Worm (Caenorhabditis elegans) whole organism, L3 larva: ENCODE measurements around the gene flp-21.
A peak's percentile ranks its signal among the peaks of the same experiment; 100 is the strongest.

Source experiments
- R02D3.7 ChIP-seq: fragments of 150-350 bp; optimal IDR thresholded peaks from 2 replicates; lab custom pipeline; 2014; ENCODE audit warnings: missing biosample characterization, missing genetic modification characterization
- aly-2 ChIP-seq: fragments of 150-350 bp; optimal IDR thresholded peaks from 2 replicates; lab custom pipeline; 2014; ENCODE audit warnings: missing biosample characterization, missing genetic modification characterization
- ama-1 ChIP-seq: fragments of 150-350 bp; optimal IDR thresholded peaks from 2 replicates; lab custom pipeline; 2018
- ceh-16 ChIP-seq: sonication (generic microtip); optimal IDR thresholded peaks from 2 replicates; lab custom pipeline; 2017; ENCODE audit warnings: missing biosample characterization, missing genetic modification characterization
- ceh-82 ChIP-seq: fragments of 150-350 bp; optimal IDR thresholded peaks from 2 replicates; lab custom pipeline; 2014; ENCODE audit warnings: missing biosample characterization, missing genetic modification characterization
- ceh-9 ChIP-seq: sonication (generic microtip); optimal IDR thresholded peaks from 2 replicates; lab custom pipeline; 2018; ENCODE audit warnings: missing biosample characterization, missing genetic modification characterization
- daf-12 ChIP-seq: fragments of 150-350 bp; optimal IDR thresholded peaks from 2 replicates; lab custom pipeline; 2014; ENCODE audit warnings: missing biosample characterization, missing genetic modification reagents, missing genetic modification characterization
- egl-27 ChIP-seq: sonication (generic microtip); optimal IDR thresholded peaks from 4 replicates; lab custom pipeline; 2017; ENCODE audit warnings: missing biosample characterization, missing genetic modification reagents, missing genetic modification characterization
- egl-5 ChIP-seq: fragments of 150-350 bp; optimal IDR thresholded peaks from 2 replicates; lab custom pipeline; 2017; ENCODE audit warnings: missing biosample characterization, missing genetic modification reagents, missing genetic modification characterization, inconsistent platforms
- elt-1 ChIP-seq: fragments of 150-350 bp; optimal IDR thresholded peaks from 2 replicates; lab custom pipeline; 2014; ENCODE audit warnings: missing biosample characterization, missing genetic modification characterization
- elt-2 ChIP-seq: sonication (generic microtip); optimal IDR thresholded peaks from 2 replicates; lab custom pipeline; 2016; ENCODE audit warnings: missing genetic modification reagents, mild to moderate bottlenecking, missing genetic modification characterization, missing compliant biosample characterization
- elt-3 ChIP-seq, 3 experiments: fragments of 150-350 bp in 1 of 3; sonication (generic microtip) in 2 of 3; optimal IDR thresholded peaks; 2 replicates in 2 of 3; 4 replicates in 1 of 3; lab custom pipeline; 2014 to 2017; ENCODE audit warnings: missing biosample characterization in 3 of 3, missing genetic modification characterization in 3 of 3
- eor-1 ChIP-seq, 2 experiments: fragments of 150-350 bp; optimal IDR thresholded peaks; 2 replicates each; lab custom pipeline; 2014 to 2018; ENCODE audit warnings: missing biosample characterization in 2 of 2, missing genetic modification characterization in 2 of 2
- fkh-10 ChIP-seq: sonication (generic microtip); optimal IDR thresholded peaks from 2 replicates; lab custom pipeline; 2017; ENCODE audit warnings: missing biosample characterization, missing genetic modification reagents, missing genetic modification characterization
- fkh-2 ChIP-seq: fragments of 150-350 bp; optimal IDR thresholded peaks from 2 replicates; lab custom pipeline; 2014; ENCODE audit warnings: missing biosample characterization, missing genetic modification reagents, missing genetic modification characterization
- fos-1 ChIP-seq: fragments of 150-350 bp; optimal IDR thresholded peaks from 2 replicates; lab custom pipeline; 2014; ENCODE audit warnings: missing biosample characterization, missing genetic modification characterization
- hmg-11 ChIP-seq: sonication (generic microtip); optimal IDR thresholded peaks from 2 replicates; lab custom pipeline; 2016; ENCODE audit warnings: missing genetic modification characterization, missing compliant biosample characterization
- jun-1 ChIP-seq: fragments of 150-350 bp; optimal IDR thresholded peaks from 2 replicates; lab custom pipeline; 2014; ENCODE audit warnings: missing biosample characterization, missing genetic modification reagents, missing genetic modification characterization
- lin-15B ChIP-seq: fragments of 150-350 bp; optimal IDR thresholded peaks from 2 replicates; lab custom pipeline; 2014; ENCODE audit warnings: missing biosample characterization, missing genetic modification characterization
- lin-39 ChIP-seq: fragments of 150-350 bp; optimal IDR thresholded peaks from 2 replicates; lab custom pipeline; 2018; ENCODE audit warnings: missing biosample characterization, missing genetic modification reagents, missing genetic modification characterization
- lsy-12 ChIP-seq: sonication (generic microtip); optimal IDR thresholded peaks from 2 replicates; lab custom pipeline; 2016; ENCODE audit warnings: mild to moderate bottlenecking, missing genetic modification characterization, missing compliant biosample characterization
- mml-1 ChIP-seq: fragments of 150-350 bp; sonication (generic microtip); optimal IDR thresholded peaks from 3 replicates; lab custom pipeline; 2014; ENCODE audit warnings: missing biosample characterization, missing genetic modification characterization
- nfya-1 ChIP-seq: sonication (generic microtip); optimal IDR thresholded peaks from 2 replicates; lab custom pipeline; 2017; ENCODE audit warnings: missing genetic modification characterization, mild to moderate bottlenecking, missing compliant biosample characterization, antibody characterized with exemption, moderate library complexity; ENCODE audit not compliant: insufficient read depth
- nhr-23 ChIP-seq: fragments of 150-350 bp; optimal IDR thresholded peaks from 2 replicates; lab custom pipeline; 2014; ENCODE audit warnings: missing biosample characterization, missing genetic modification reagents, missing genetic modification characterization
- nhr-25 ChIP-seq: sonication (generic microtip); optimal IDR thresholded peaks from 2 replicates; lab custom pipeline; 2017; ENCODE audit warnings: missing biosample characterization, missing genetic modification characterization
- nhr-28 ChIP-seq: fragments of 150-350 bp; optimal IDR thresholded peaks from 2 replicates; lab custom pipeline; 2014; ENCODE audit warnings: missing biosample characterization, missing genetic modification characterization
- nhr-43 ChIP-seq: sonication (generic microtip); optimal IDR thresholded peaks from 2 replicates; lab custom pipeline; 2016; ENCODE audit warnings: mild to moderate bottlenecking, missing genetic modification characterization, missing compliant biosample characterization; ENCODE audit not compliant: poor library complexity, severe bottlenecking
- nhr-76 ChIP-seq: fragments of 150-350 bp; sonication (generic microtip); optimal IDR thresholded peaks from 5 replicates; lab custom pipeline; 2014; ENCODE audit warnings: missing biosample characterization, missing genetic modification characterization
- nhr-77 ChIP-seq: fragments of 150-350 bp; optimal IDR thresholded peaks from 2 replicates; lab custom pipeline; 2014; ENCODE audit warnings: missing biosample characterization, missing genetic modification characterization
- pha-4 ChIP-seq: fragments of 150-350 bp; optimal IDR thresholded peaks from 2 replicates; lab custom pipeline; 2014; ENCODE audit warnings: missing biosample characterization, missing genetic modification reagents, missing genetic modification characterization
- sea-2 ChIP-seq: fragments of 150-350 bp; sonication (generic microtip); optimal IDR thresholded peaks from 4 replicates; lab custom pipeline; 2014; ENCODE audit warnings: missing biosample characterization, missing genetic modification reagents, missing genetic modification characterization
- skn-1 ChIP-seq: fragments of 150-350 bp; optimal IDR thresholded peaks from 2 replicates; lab custom pipeline; 2014; ENCODE audit warnings: missing biosample characterization, missing genetic modification characterization
- snpc-4 ChIP-seq: fragments of 150-350 bp; optimal IDR thresholded peaks from 2 replicates; lab custom pipeline; 2014; ENCODE audit warnings: missing biosample characterization, missing genetic modification characterization
- tbx-2 ChIP-seq: sonication (generic microtip); optimal IDR thresholded peaks from 2 replicates; lab custom pipeline; 2016; ENCODE audit warnings: mild to moderate bottlenecking, missing genetic modification characterization, missing compliant biosample characterization
- unc-39 ChIP-seq: sonication (generic microtip); optimal IDR thresholded peaks from 4 replicates; lab custom pipeline; 2017; ENCODE audit warnings: missing biosample characterization, missing genetic modification characterization
- unc-62 ChIP-seq: fragments of 150-350 bp; sonication (generic microtip); optimal IDR thresholded peaks from 4 replicates; lab custom pipeline; 2014; ENCODE audit warnings: missing biosample characterization, missing genetic modification reagents, missing genetic modification characterization
- ztf-11 ChIP-seq: fragments of 150-350 bp; optimal IDR thresholded peaks from 2 replicates; lab custom pipeline; 2014; ENCODE audit warnings: missing biosample characterization, missing genetic modification characterization
- ztf-4 ChIP-seq: fragments of 150-350 bp; optimal IDR thresholded peaks from 2 replicates; lab custom pipeline; 2014; ENCODE audit warnings: missing biosample characterization, missing genetic modification characterization

Gene flp-21

DNA sequence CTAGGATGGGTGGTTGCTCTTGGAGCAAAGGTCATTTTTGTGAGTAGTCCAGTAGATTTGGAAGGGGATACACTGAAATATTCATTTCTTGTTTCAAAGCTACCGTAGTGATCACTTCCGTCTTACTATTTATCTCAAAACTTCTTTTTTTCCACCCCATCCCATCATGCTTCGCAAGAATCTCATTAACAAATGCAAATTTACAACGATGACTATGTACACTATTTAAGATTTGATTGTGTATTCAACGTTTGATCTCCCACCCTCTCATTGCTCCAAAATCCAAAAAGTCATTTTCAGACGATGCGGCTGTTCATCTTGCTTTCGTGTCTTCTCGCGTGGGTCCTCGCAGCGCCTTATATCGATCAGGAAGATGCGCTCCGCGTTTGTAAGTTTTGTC is at the start of gene flp-21:
Gene flp-21, plus strand, starts transcription at position 301 of the 400 bp plus-strand sequence.
- TF ChIP-seq snpc-4 (tag; lab: Kevin White, UChicago) = no peak
- no peak for TF ChIP-seq fkh-2
- no peak for TF ChIP-seq lsy-12 (tag; lab: Kevin White, UChicago)
- no peak for TF ChIP-seq ztf-4 (tag; lab: Kevin White, UChicago)
- TF ChIP-seq eor-1 (tag; optimal IDR thresholded peaks at IDR 0.05; lab: Kevin White, UChicago) = no peak
- no peak for TF ChIP-seq elt-1
- no peak for TF ChIP-seq egl-5 (tag; lab: Kevin White, UChicago)
- no peak for TF ChIP-seq lin-15B (tag; lab: Kevin White, UChicago)
- no peak for TF ChIP-seq jun-1 (tag; lab: Kevin White, UChicago)
- no peak for TF ChIP-seq tbx-2 (tag; lab: Kevin White, UChicago)
- TF ChIP-seq nhr-25 = no peak
- TF ChIP-seq nhr-76 (tag; lab: Kevin White, UChicago) = no peak
- no peak for TF ChIP-seq ceh-9 (tag; lab: Kevin White, UChicago)
- no peak for TF ChIP-seq ama-1 (lab: Kevin White, UChicago)
- TF ChIP-seq elt-3 (tag; optimal IDR thresholded peaks at IDR 0.05; lab: Kevin White, UChicago) = no peak
- TF ChIP-seq unc-39 = no peak
- no peak for TF ChIP-seq mml-1 (tag; lab: Kevin White, UChicago)
- no peak for TF ChIP-seq nhr-77 (tag; lab: Kevin White, UChicago)
- no peak for TF ChIP-seq aly-2 (tag; lab: Kevin White, UChicago)

DNA sequence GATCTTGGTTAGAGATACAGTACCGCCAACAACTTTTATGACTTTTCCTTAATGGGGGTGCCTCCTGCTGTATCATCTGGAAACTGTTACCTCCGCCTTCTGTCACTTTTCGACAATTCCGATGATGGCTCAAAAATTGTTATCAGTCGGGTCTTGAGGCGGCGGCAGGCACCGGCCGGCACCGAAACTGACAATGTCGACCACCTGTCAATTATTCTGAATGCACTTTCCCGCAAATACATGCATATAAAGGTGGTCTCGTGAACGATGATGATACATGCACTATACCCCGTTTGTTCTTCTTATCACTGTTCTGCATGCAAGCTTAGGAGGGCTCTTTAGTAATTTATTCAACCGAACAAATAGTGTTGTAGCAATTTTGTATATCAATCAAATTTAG is 49.1 kb upstream of the flp-21 start:
- peak; percentile 98 for TF ChIP-seq elt-2 (tag; lab: Kevin White, UChicago)
- no peak for TF ChIP-seq aly-2 (tag; lab: Kevin White, UChicago)

DNA sequence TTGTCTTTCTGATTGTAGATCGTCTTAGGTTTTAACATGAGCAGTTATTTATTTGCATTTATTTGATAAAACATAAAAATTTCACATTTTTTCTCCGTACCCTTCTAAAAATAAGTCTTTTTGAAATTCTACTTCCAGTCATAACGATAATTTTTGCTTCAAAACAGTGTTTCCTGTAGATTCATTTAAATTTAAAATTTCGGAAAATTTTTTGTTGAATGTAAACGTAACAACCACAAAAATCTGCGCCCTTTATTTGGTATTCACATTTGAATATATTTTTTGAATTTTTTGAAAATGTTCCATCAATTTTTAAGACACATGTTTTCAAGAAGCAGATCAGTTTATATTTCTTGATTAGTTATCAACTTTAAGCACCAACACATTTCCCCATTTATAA is 47.8 kb upstream of the flp-21 start:
- TF ChIP-seq hmg-11 (tag; lab: Kevin White, UChicago) = no peak
- TF ChIP-seq snpc-4 (tag; lab: Kevin White, UChicago) = no peak
- TF ChIP-seq lin-15B (tag; lab: Kevin White, UChicago) = no peak
- no peak for TF ChIP-seq ztf-11 (tag; lab: Kevin White, UChicago)
- no peak for TF ChIP-seq daf-12 (tag; lab: Kevin White, UChicago)
- no peak for TF ChIP-seq ama-1 (lab: Kevin White, UChicago)
- TF ChIP-seq, all 47 proteins: peak for 0

DNA sequence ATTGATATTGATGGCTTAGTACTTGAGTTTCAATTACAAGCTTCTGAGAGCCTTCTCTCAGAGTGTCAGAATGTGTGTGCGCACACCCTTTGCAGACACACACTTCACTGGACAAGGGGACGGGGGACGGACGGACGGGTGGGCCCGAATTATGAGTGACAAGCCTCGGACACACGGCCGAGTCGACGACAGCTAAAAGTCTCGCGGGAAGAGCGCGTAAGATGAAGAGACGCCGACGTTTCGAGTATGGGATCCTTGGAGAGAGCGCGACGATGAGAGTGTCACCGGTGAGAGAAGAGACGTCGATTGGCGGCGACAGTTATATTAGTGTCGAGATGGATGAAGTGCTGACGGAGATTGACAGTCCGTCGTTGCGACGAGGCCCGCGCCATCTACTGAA is 47.3 kb upstream of the flp-21 start:
- TF ChIP-seq unc-62 (GFP tag; lab: Kevin White, UChicago) (peak; percentile 63), lsy-12 (tag; lab: Kevin White, UChicago) (no peak)

DNA sequence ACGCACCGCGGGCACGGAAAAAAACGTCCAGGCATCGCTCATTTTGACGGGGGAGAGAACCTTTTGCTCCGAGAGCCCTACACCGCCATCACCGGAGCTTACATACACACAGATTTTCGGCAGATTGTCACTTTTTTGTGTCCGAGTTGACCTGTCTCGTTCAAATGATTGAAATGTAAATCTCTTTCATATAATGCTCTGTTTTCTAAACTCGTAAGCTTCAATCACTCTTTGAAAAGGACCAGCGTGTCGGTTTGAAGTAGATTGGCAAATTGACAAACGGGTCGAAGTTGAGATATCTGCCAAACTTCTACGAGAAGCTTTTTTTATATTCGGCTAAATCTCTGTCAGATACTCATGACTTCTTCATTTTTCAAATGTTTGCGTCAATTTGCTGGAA is 46.0 kb upstream of the flp-21 start:
- TF ChIP-seq ceh-82 (tag; lab: Kevin White, UChicago) (no peak), elt-1 (no peak), lin-39 (tag; lab: Kevin White, UChicago) (no peak), nhr-43 (tag; lab: Kevin White, UChicago) (no peak), snpc-4 (tag; lab: Kevin White, UChicago) (no peak), tbx-2 (tag; lab: Kevin White, UChicago) (no peak), egl-27 (tag; lab: Kevin White, UChicago) (no peak), lin-15B (tag; lab: Kevin White, UChicago) (no peak), pha-4 (tag; lab: Kevin White, UChicago) (no peak), fkh-10 (GFP tag; lab: Kevin White, UChicago) (no peak), nfya-1 (tag; lab: Kevin White, UChicago) (no peak)

DNA sequence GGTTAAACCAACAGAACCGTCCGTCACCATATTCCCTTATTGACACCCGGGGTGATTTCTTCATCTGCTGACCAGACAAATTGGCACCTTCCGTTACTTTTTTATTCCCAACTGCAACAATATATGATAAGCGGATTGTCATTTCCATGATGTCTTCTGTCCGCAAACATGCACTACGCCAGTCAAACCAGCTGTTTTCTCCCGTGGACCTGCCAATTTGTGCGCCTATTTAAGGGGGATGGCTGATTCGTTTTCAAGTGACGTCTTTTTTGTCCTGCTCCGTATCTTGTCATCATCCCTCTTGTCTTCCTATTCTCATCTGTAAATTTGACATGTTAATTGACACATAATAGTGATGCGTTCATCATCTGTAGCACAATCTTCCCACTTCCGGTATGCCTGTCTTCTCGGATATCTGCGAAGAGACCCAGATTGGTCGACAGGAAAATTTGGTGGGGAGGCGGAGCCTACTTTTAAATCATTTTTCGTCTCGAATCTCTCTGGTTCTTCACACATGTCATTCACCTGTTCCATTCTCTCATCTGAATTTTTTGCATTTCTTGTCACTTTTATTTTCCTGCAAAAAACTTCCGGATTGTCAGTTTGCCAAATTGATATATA is 45.1 kb upstream of the flp-21 start:
- TF ChIP-seq skn-1 (tag; lab: Kevin White, UChicago) = no peak
- no peak for TF ChIP-seq nhr-25
- TF ChIP-seq jun-1 (tag; lab: Kevin White, UChicago) = no peak
- TF ChIP-seq nhr-23 (tag; lab: Kevin White, UChicago) = no peak
- no peak for TF ChIP-seq sea-2 (GFP tag; lab: Kevin White, UChicago)
- TF ChIP-seq elt-2 (tag; lab: Kevin White, UChicago) = no peak
- no peak for TF ChIP-seq nhr-28 (tag; lab: Kevin White, UChicago)
- TF ChIP-seq egl-27 (tag; lab: Kevin White, UChicago) = no peak
- TF ChIP-seq R02D3.7 (tag; lab: Kevin White, UChicago) = no peak
- no peak for TF ChIP-seq daf-12 (tag; lab: Kevin White, UChicago)
- no peak for TF ChIP-seq unc-39
- TF ChIP-seq ztf-4 (tag; lab: Kevin White, UChicago) = no peak
- no peak for TF ChIP-seq fos-1 (tag; lab: Kevin White, UChicago)
- TF ChIP-seq ama-1 (lab: Kevin White, UChicago) = no peak
- no peak for TF ChIP-seq ceh-16 (tag; lab: Kevin White, UChicago)
